Worm (Caenorhabditis elegans): ENCODE data around the gene cwp-2.

The cwp-2 gene

ce11 chrV:4841179-4841578 is 1.3 kb downstream of the cwp-2 start, which contains the start of gene cwp-1:
Gene cwp-1, minus strand, starts transcription at chrV:4841279.
- TF ChIP-seq hmg-11 (tag; optimal IDR thresholded peaks at IDR 0.05) (no peak), nhr-11 (tag; optimal IDR thresholded peaks at IDR 0.05) (no peak), nhr-28 (tag; optimal IDR thresholded peaks at IDR 0.05) (no peak), unc-39 (tag; optimal IDR thresholded peaks at IDR 0.05) (no peak), lsy-12 (tag; optimal IDR thresholded peaks at IDR 0.05) (no peak), ztf-4 (tag; optimal IDR thresholded peaks at IDR 0.05) (no peak), ama-1 (optimal IDR thresholded peaks at IDR 0.05) (no peak)

ce11 chrV:4839913-4840312 is 2.5 kb downstream of the cwp-2 start, which contains the start of gene nas-9:
Gene nas-9, minus strand, starts transcription at chrV:4840013.
- no peak for TF ChIP-seq pqm-1 (tag; optimal IDR thresholded peaks at IDR 0.05)
- TF ChIP-seq jun-1 (tag; optimal IDR thresholded peaks at IDR 0.05) = no peak
- no peak for TF ChIP-seq unc-62 (GFP tag; optimal IDR thresholded peaks at IDR 0.05)
- no peak for TF ChIP-seq snpc-4 (tag; optimal IDR thresholded peaks at IDR 0.05)
- no peak for TF ChIP-seq nhr-43 (tag; optimal IDR thresholded peaks at IDR 0.05; ENCODE audit: poor library complexity, severe bottlenecking)
- no peak for TF ChIP-seq egl-27 (tag; optimal IDR thresholded peaks at IDR 0.05)
- no peak for TF ChIP-seq lin-39 (tag; optimal IDR thresholded peaks at IDR 0.05)

- TF ChIP-seq nhr-76 (tag; optimal IDR thresholded peaks at IDR 0.05) (no peak), nhr-11 (tag; optimal IDR thresholded peaks at IDR 0.05) (no peak), elt-3 (tag; optimal IDR thresholded peaks at IDR 0.05) (no peak), pqm-1 (tag; optimal IDR thresholded peaks at IDR 0.05) (no peak), nhr-67 (tag; optimal IDR thresholded peaks at IDR 0.05) (no peak), nhr-12 (tag; optimal IDR thresholded peaks at IDR 0.05) (no peak), sea-2 (GFP tag; optimal IDR thresholded peaks at IDR 0.05) (no peak), pha-4 (tag; optimal IDR thresholded peaks at IDR 0.05) (no peak), aly-2 (tag; optimal IDR thresholded peaks at IDR 0.05) (no peak), unc-62 (GFP tag; optimal IDR thresholded peaks at IDR 0.05) (no peak)
Observed at ce11 chrV:4834277-4834676, 8.2 kb downstream of the cwp-2 start, which contains the start of gene C37H5.14. Gene C37H5.14, minus strand, starts transcription at chrV:4834377.

- TF ChIP-seq unc-39 (tag; optimal IDR thresholded peaks at IDR 0.05) = no peak
- TF ChIP-seq ZK546.5 (tag; optimal IDR thresholded peaks at IDR 0.05) = no peak
- TF ChIP-seq nhr-67 (tag; optimal IDR thresholded peaks at IDR 0.05) = no peak
- TF ChIP-seq nhr-12 (tag; optimal IDR thresholded peaks at IDR 0.05) = no peak
- TF ChIP-seq zag-1 (tag; optimal IDR thresholded peaks at IDR 0.05) = no peak
- TF ChIP-seq ceh-16 (tag; optimal IDR thresholded peaks at IDR 0.05) = no peak
- TF ChIP-seq mml-1 (tag; optimal IDR thresholded peaks at IDR 0.05) = no peak
- TF ChIP-seq nhr-28 (tag; optimal IDR thresholded peaks at IDR 0.05) = no peak
- no peak for TF ChIP-seq ceh-82 (tag; optimal IDR thresholded peaks at IDR 0.05)
- no peak for TF ChIP-seq ztf-11 (tag; optimal IDR thresholded peaks at IDR 0.05)
- peak; percentile 18 for TF ChIP-seq tbx-2 (tag; optimal IDR thresholded peaks at IDR 0.05)
- no peak for TF ChIP-seq sea-2 (GFP tag; optimal IDR thresholded peaks at IDR 0.05)
- no peak for TF ChIP-seq mdl-1 (tag; optimal IDR thresholded peaks at IDR 0.05)
- TF ChIP-seq daf-12 (tag; optimal IDR thresholded peaks at IDR 0.05) = no peak
- peak; percentile 92 for TF ChIP-seq lin-39 (tag; optimal IDR thresholded peaks at IDR 0.05)
- no peak for TF ChIP-seq ztf-4 (tag; optimal IDR thresholded peaks at IDR 0.05)
- TF ChIP-seq lsy-12 (tag; optimal IDR thresholded peaks at IDR 0.05) = peak; percentile 50
- peak; percentile 67 for TF ChIP-seq skn-1 (tag; optimal IDR thresholded peaks at IDR 0.05)
- TF ChIP-seq lin-15B (tag; optimal IDR thresholded peaks at IDR 0.05) = peak; percentile 91
- TF ChIP-seq nhr-11 (tag; optimal IDR thresholded peaks at IDR 0.05) = no peak
- TF ChIP-seq nhr-25 (tag; optimal IDR thresholded peaks at IDR 0.05) = peak; percentile 79
- TF ChIP-seq ama-1 (optimal IDR thresholded peaks at IDR 0.05) = no peak
- TF ChIP-seq fkh-2 (tag; optimal IDR thresholded peaks at IDR 0.05) = no peak
- TF ChIP-seq nhr-23 (tag; optimal IDR thresholded peaks at IDR 0.05) = peak; percentile 80
- no peak for TF ChIP-seq elt-3 (tag; optimal IDR thresholded peaks at IDR 0.05)
- TF ChIP-seq fos-1 (tag; optimal IDR thresholded peaks at IDR 0.05) = no peak
- TF ChIP-seq nhr-43 (tag; optimal IDR thresholded peaks at IDR 0.05; ENCODE audit: poor library complexity, severe bottlenecking) = no peak
- peak; percentile 43 for TF ChIP-seq fkh-10 (GFP tag; optimal IDR thresholded peaks at IDR 0.05)
- peak; percentile 59 for TF ChIP-seq pqm-1 (tag; optimal IDR thresholded peaks at IDR 0.05)
- no peak for TF ChIP-seq nhr-237 (tag; optimal IDR thresholded peaks at IDR 0.05)
- TF ChIP-seq elt-1 (tag; optimal IDR thresholded peaks at IDR 0.05) = no peak
- no peak for TF ChIP-seq nhr-76 (tag; optimal IDR thresholded peaks at IDR 0.05)
- TF ChIP-seq jun-1 (tag; optimal IDR thresholded peaks at IDR 0.05) = peak; percentile 32
- no peak for TF ChIP-seq unc-62 (GFP tag; optimal IDR thresholded peaks at IDR 0.05)
- no peak for TF ChIP-seq aly-2 (tag; optimal IDR thresholded peaks at IDR 0.05)
- peak; percentile 60 for TF ChIP-seq elt-2 (tag; optimal IDR thresholded peaks at IDR 0.05)
- TF ChIP-seq egl-27 (tag; optimal IDR thresholded peaks at IDR 0.05) = no peak
- TF ChIP-seq ceh-28 (tag; optimal IDR thresholded peaks at IDR 0.05) = peak; percentile 47
- TF ChIP-seq eor-1 (tag; optimal IDR thresholded peaks at IDR 0.05) = no peak
- TF ChIP-seq nfya-1 (tag; optimal IDR thresholded peaks at IDR 0.05; ENCODE audit: insufficient read depth) = peak; percentile 96
- TF ChIP-seq nhr-77 (tag; optimal IDR thresholded peaks at IDR 0.05) = no peak
Observed at ce11 chrV:4826710-4827380, 15.6 kb downstream of the cwp-2 start, which contains the start of the genes hsp-6 and C37H5.5. Gene hsp-6, minus strand, starts transcription at chrV:4826760. Gene C37H5.5, plus strand, starts transcription at chrV:4827360.
